Fruit fly (Drosophila melanogaster) whole organism, pupa: ENCODE results near the gene CG12684.

Source experiments
- CG10348 ChIP-seq: fragments of 200-800 bp; sonication (Bioruptor generic); IDR thresholded peaks from 2 replicates; pipeline ENCODE4 v1.3.6; 2022; ENCODE audit warnings: missing biosample characterization, missing genetic modification characterization
- CG12605 ChIP-seq: fragments of 200-800 bp; sonication (Bioruptor generic); IDR thresholded peaks from 2 replicates; pipeline ENCODE4 v1.3.6; 2022; ENCODE audit warnings: missing biosample characterization, missing genetic modification characterization
- CG13204 ChIP-seq: fragments of 200-800 bp; sonication (Bioruptor generic); optimal IDR thresholded peaks from 2 replicates; lab custom pipeline; 2018; ENCODE audit warnings: missing biosample characterization, mild to moderate bottlenecking, missing genetic modification characterization, moderate library complexity
- CG14655 ChIP-seq: fragments of 200-800 bp; sonication (Bioruptor generic); optimal IDR thresholded peaks from 3 replicates; lab custom pipeline; 2017; ENCODE audit warnings: mild to moderate bottlenecking, missing biosample characterization, missing genetic modification reagents, missing genetic modification characterization
- CG15710 ChIP-seq: fragments of 200-800 bp; sonication (Bioruptor generic); optimal IDR thresholded peaks from 2 replicates; lab custom pipeline; 2018; ENCODE audit warnings: missing biosample characterization, mild to moderate bottlenecking, missing genetic modification characterization, moderate library complexity
- CG17806 ChIP-seq: fragments of 200-800 bp; sonication (Bioruptor generic); optimal IDR thresholded peaks from 2 replicates; lab custom pipeline; 2018; ENCODE audit warnings: missing biosample characterization, mild to moderate bottlenecking, missing genetic modification characterization, moderate library complexity
- CG32121 ChIP-seq: fragments of 200-800 bp; sonication (Bioruptor generic); IDR thresholded peaks from 2 replicates; pipeline ENCODE4 v1.3.6; 2022; ENCODE audit warnings: missing biosample characterization, missing genetic modification characterization
- CG34367 ChIP-seq: fragments of 200-800 bp; sonication (Bioruptor generic); optimal IDR thresholded peaks from 2 replicates; lab custom pipeline; 2018; ENCODE audit warnings: missing biosample characterization, mild to moderate bottlenecking, missing genetic modification characterization
- CG4496 ChIP-seq: fragments of 200-800 bp; sonication (Bioruptor generic); IDR thresholded peaks from 3 replicates; pipeline ENCODE4 v1.3.6; 2022; ENCODE audit warnings: missing biosample characterization, missing genetic modification characterization
- CG8159 ChIP-seq: fragments of 200-800 bp; sonication (Bioruptor generic); optimal IDR thresholded peaks from 3 replicates; lab custom pipeline; 2018; ENCODE audit warnings: missing biosample characterization, mild to moderate bottlenecking, missing genetic modification characterization, moderate library complexity
- CG8301 ChIP-seq: fragments of 200-800 bp; sonication (Bioruptor generic); optimal IDR thresholded peaks from 2 replicates; lab custom pipeline; 2018; ENCODE audit warnings: missing biosample characterization, mild to moderate bottlenecking, missing genetic modification characterization
- CG9948 ChIP-seq: fragments of 200-800 bp; sonication (Bioruptor generic); optimal IDR thresholded peaks from 2 replicates; lab custom pipeline; 2018; ENCODE audit warnings: missing biosample characterization, mild to moderate bottlenecking, missing genetic modification characterization, moderate library complexity
- D1 ChIP-seq: fragments of 200-800 bp; sonication (Bioruptor generic); optimal IDR thresholded peaks from 2 replicates; lab custom pipeline; 2018; ENCODE audit warnings: missing biosample characterization, mild to moderate bottlenecking, missing genetic modification characterization, moderate library complexity
- EcR ChIP-seq: fragments of 200-800 bp; sonication (Bioruptor generic); optimal IDR thresholded peaks from 3 replicates; lab custom pipeline; 2019; ENCODE audit warnings: missing biosample characterization, missing genetic modification characterization, mild to moderate bottlenecking, moderate library complexity, missing genetic modification reagents
- Ets98B ChIP-seq: fragments of 200-800 bp; sonication (Bioruptor generic); IDR thresholded peaks from 2 replicates; pipeline ENCODE4 v1.3.6; 2022; ENCODE audit warnings: missing biosample characterization, missing genetic modification characterization
- Pif1A ChIP-seq: fragments of 200-800 bp; sonication (Bioruptor generic); optimal IDR thresholded peaks from 3 replicates; lab custom pipeline; 2016; ENCODE audit warnings: missing biosample characterization, missing genetic modification characterization
- Pif1B ChIP-seq: fragments of 200-800 bp; sonication (Bioruptor generic); optimal IDR thresholded peaks from 3 replicates; lab custom pipeline; 2016; ENCODE audit warnings: missing biosample characterization, missing genetic modification characterization
- Snoo ChIP-seq: fragments of 200-800 bp; sonication (Bioruptor generic); optimal IDR thresholded peaks from 3 replicates; lab custom pipeline; 2017; ENCODE audit warnings: missing biosample characterization, mild to moderate bottlenecking, missing genetic modification characterization, inconsistent platforms
- fd96Ca ChIP-seq: fragments of 200-800 bp; sonication (Bioruptor generic); IDR thresholded peaks from 3 replicates; pipeline ENCODE4 v1.3.6; 2022; ENCODE audit warnings: missing biosample characterization, missing genetic modification characterization
- gl ChIP-seq: fragments of 200-800 bp; sonication (Bioruptor generic); optimal IDR thresholded peaks from 2 replicates; lab custom pipeline; 2018; ENCODE audit warnings: missing biosample characterization, mild to moderate bottlenecking, missing genetic modification characterization
- rn ChIP-seq: fragments of 200-800 bp; sonication (Bioruptor generic); IDR thresholded peaks from 2 replicates; pipeline ENCODE4 v1.3.6; 2022; ENCODE audit warnings: missing biosample characterization, missing genetic modification characterization

Gene CG12684

DNA sequence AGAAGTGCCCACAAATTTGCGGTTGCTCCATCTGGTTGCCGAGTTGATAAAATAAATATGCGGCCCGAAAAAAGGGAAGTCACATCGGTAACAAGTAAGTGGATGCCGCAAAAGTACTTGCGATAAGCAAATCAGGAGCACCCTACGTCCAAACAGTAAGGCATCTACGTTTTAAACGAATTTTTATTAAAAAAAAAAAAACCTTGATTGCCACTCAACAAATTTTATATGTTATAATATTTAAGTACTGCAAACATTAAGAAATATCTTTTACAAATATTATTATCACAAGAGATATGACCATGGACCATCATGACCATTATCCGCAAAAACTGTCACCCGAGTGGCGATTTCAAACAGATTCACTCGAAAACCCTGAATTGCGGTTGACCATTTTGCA lies 32.4 kb upstream of the CG12684 start:
- TF ChIP-seq CG4496 (GFP tag; lab: Robert Waterston, UW) (no peak), fd96Ca (GFP tag; lab: Robert Waterston, UW) (no peak), CG10348 (GFP tag; lab: Robert Waterston, UW) (no peak), D1 (tag; lab: Kevin White, UChicago) (no peak), CG8159 (tag; lab: Kevin White, UChicago) (no peak), EcR (GFP tag; lab: Kevin White, UChicago) (no peak), CG15710 (tag; lab: Kevin White, UChicago) (no peak), Pif1A (no peak), rn (GFP tag; lab: Robert Waterston, UW) (no peak), CG9948 (tag; lab: Kevin White, UChicago) (no peak)
- TF ChIP-seq, all 21 proteins: peak for 0

DNA sequence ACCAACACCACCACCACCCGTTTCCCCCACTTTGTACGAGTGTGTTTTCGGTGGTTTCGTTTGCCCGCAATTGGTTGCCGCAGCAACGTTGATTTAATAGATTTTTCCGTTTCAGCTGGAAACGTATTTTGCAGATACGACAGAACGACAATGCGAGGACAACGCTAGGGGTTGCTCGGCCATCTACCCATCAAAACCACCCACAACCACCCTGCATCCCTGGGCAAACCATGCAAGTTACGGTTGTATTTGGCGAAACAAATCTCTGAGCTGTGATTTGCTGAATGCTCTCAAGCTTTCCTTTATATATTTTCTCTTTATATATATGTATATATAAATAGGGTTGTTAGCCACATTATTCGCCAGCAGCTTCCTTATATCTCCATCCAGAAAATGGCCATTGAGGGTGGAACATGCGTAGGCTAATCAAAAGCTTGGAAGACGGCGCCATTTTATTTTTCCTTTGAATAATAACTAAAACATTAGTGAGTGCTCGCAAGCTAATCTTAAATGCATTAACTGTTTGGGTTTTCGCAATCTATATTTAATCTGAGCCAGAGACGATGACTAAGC lies 28.3 kb upstream of the CG12684 start:
- TF ChIP-seq CG8159 (tag; lab: Kevin White, UChicago) (no peak), EcR (GFP tag; lab: Kevin White, UChicago) (no peak), D1 (tag; lab: Kevin White, UChicago) (no peak), gl (no peak), fd96Ca (GFP tag; lab: Robert Waterston, UW) (no peak)
- TF ChIP-seq, all 21 proteins: peak for 0

DNA sequence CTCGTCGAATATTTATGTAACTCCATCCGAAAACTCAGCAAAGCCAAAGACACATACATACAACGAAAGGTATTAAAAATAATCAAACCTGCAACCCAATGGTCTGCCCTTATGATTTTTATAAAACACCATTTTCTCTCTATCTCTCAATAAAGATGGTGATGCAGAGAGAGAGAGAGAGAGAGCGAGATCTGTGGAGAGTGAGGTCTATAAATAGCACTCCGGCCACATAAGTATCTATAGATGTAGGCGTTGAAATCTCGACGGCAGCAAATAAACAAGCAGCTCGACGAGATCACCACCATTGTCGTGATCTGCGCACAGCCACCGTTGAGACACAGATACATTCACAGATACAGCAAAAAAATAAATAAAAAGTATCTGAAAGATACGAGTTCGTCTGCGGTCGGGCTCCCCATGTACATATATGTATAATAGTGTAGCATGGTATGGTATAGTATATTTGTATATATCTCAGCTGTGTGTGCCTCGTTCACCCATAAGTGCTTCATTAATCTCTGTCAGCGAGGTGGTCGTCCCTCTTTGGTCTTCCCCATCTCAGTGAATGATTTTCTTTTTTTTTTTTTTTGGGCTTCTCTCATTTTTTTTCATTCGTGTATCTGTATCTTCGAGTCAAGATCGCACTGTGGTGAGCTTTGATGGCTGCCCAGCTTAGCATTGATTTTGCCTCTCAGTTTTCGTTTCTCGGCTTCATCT lies 24.9 kb upstream of the CG12684 start:
- TF ChIP-seq fd96Ca (GFP tag; lab: Robert Waterston, UW), result peak; percentile 33; the same call in 1 of the 3 replicates
- no peak for TF ChIP-seq CG4496 (GFP tag; lab: Robert Waterston, UW)
- no peak for TF ChIP-seq Snoo (tag; lab: Kevin White, UChicago)
- TF ChIP-seq EcR (GFP tag; lab: Kevin White, UChicago), result peak; percentile 13
- peak; percentile 39 for TF ChIP-seq Pif1A
- peak; percentile 12 for TF ChIP-seq CG13204 (GFP tag; lab: Kevin White, UChicago)
- TF ChIP-seq CG15710 (tag; lab: Kevin White, UChicago), result peak; percentile 6

dm6 chrX:4592258-4592657 lies 20.5 kb upstream of the CG12684 start:
- TF ChIP-seq Pif1B (GFP tag; lab: Kevin White, UChicago) (no peak), CG34367 (tag; lab: Kevin White, UChicago) (no peak), CG17806 (tag; lab: Kevin White, UChicago) (no peak), Ets98B (no peak), CG13204 (GFP tag; lab: Kevin White, UChicago) (no peak), CG9948 (tag; lab: Kevin White, UChicago) (no peak), fd96Ca (GFP tag; lab: Robert Waterston, UW) (no peak), CG15710 (tag; lab: Kevin White, UChicago) (no peak)
- TF ChIP-seq, all 21 proteins: peak for 0

- TF ChIP-seq CG15710 (tag; lab: Kevin White, UChicago) (no peak), CG8159 (tag; lab: Kevin White, UChicago) (no peak), CG13204 (GFP tag; lab: Kevin White, UChicago) (no peak), CG32121 (GFP tag; lab: Robert Waterston, UW) (no peak), CG9948 (tag; lab: Kevin White, UChicago) (no peak), CG14655 (no peak), CG4496 (GFP tag; lab: Robert Waterston, UW) (no peak)
These were observed 19.0 kb upstream of the CG12684 start for dm6 chrX:4590772-4591064.

- TF ChIP-seq CG8159 (tag; lab: Kevin White, UChicago), result peak; percentile 90
- TF ChIP-seq CG14655, result peak; percentile 92
- peak; percentile 23 for TF ChIP-seq EcR (GFP tag; lab: Kevin White, UChicago)
- peak; percentile 94 for TF ChIP-seq CG15710 (tag; lab: Kevin White, UChicago)
- TF ChIP-seq CG8301 (tag; lab: Kevin White, UChicago), result peak; percentile 88
- peak; percentile 44 for TF ChIP-seq Pif1B (GFP tag; lab: Kevin White, UChicago)
- peak; percentile 86 for TF ChIP-seq CG17806 (tag; lab: Kevin White, UChicago)
- peak; percentile 55 for TF ChIP-seq Pif1A
- peak; percentile 92 for TF ChIP-seq CG12605 (GFP tag; lab: Robert Waterston, UW)
- TF ChIP-seq CG32121 (GFP tag; lab: Robert Waterston, UW), result peak; percentile 94
- peak; percentile 95 for TF ChIP-seq Snoo (tag; lab: Kevin White, UChicago)
- peak; percentile 77 for TF ChIP-seq CG13204 (GFP tag; lab: Kevin White, UChicago)
- TF ChIP-seq fd96Ca (GFP tag; lab: Robert Waterston, UW), result peak; percentile 98
- TF ChIP-seq gl, result peak; percentile 84
- TF ChIP-seq rn (GFP tag; lab: Robert Waterston, UW), result peak; percentile 97
- TF ChIP-seq CG10348 (GFP tag; lab: Robert Waterston, UW), result peak; percentile 86
- peak; percentile 84 for TF ChIP-seq CG9948 (tag; lab: Kevin White, UChicago)
- peak; percentile 96 for TF ChIP-seq Ets98B
- peak; percentile 98 for TF ChIP-seq CG4496 (GFP tag; lab: Robert Waterston, UW)
- TF ChIP-seq D1 (tag; lab: Kevin White, UChicago), result no peak
- peak; percentile 92 for TF ChIP-seq CG34367 (tag; lab: Kevin White, UChicago)
- TF ChIP-seq, all 21 proteins: peak for 20
These were observed 18.4 kb upstream of the CG12684 start for dm6 chrX:4589951-4590771.
